Fruit fly (Drosophila melanogaster): ENCODE measurements around the gene Sema1a.

Gene Sema1a

DNA sequence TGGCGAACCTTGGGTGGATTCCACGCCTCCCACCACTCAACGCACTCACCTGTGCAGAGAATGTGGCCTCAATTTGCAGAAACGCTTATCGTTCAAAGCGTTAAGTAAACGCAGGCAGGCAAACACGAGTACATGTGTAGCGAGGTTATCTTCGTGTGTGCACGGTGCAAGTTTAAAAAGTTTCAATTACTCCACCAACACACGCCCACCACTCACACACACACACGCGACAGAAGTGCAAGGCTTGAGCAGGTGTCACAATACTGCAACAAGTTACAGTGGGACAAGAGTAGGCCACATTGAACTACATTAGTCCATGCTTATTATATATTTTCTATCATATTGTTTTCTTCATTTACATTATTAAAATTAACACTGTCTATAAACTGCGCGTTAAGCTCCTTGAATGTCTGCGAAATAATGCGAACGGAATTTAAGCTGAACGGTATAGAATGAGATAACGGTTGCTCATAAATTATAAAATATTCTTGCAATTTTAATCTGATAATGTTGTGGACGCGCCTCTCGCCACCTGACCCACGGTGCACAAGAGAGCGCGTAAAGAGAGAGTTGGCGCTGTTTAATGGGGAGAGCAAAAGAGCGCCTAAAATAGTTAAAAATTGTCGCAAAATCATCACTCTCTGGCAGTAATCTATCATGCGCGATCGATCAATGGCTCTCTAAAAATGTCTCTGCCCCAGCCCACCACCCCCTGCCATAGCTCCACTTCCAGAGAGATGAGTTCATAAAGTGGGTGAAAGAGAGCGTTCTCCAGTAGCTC, 7.2 kb upstream of the Sema1a start (continued):
- TF ChIP-seq wek (GFP tag; optimal IDR thresholded peaks at IDR 0.05) (peak; percentile 85), CG17186 (GFP tag; optimal IDR thresholded peaks at IDR 0.05) (peak; percentile 94), CG2120 (GFP tag; optimal IDR thresholded peaks at IDR 0.05) (peak; percentile 77), CG18619 (GFP tag; optimal IDR thresholded peaks at IDR 0.05) (peak; percentile 90), CG2678 (tag; optimal IDR thresholded peaks at IDR 0.05) (peak; percentile 97), TFAM (GFP tag; optimal IDR thresholded peaks at IDR 0.05) (peak; percentile 81), CG10267 (tag; optimal IDR thresholded peaks at IDR 0.05) (peak; percentile 86), Taf1 (GFP tag; IDR thresholded peaks at IDR 0.05) (peak; percentile 67; the same call in 1 of the 2 replicates), tin (GFP tag; optimal IDR thresholded peaks at IDR 0.05) (peak; percentile 90), CG17385 (GFP tag; optimal IDR thresholded peaks at IDR 0.05) (peak; percentile 92), CG4854 (GFP tag; optimal IDR thresholded peaks at IDR 0.05) (peak; percentile 80), inv (GFP tag; IDR thresholded peaks at IDR 0.05; ENCODE audit: partially characterized antibody) (no peak; the same call in 1 of the 2 replicates), corto (GFP tag; optimal IDR thresholded peaks at IDR 0.05) (peak; percentile 98), CG10147 (GFP tag; optimal IDR thresholded peaks at IDR 0.05) (peak; percentile 91), crc (GFP tag; optimal IDR thresholded peaks at IDR 0.05) (peak; percentile 57), Dp (GFP tag; optimal IDR thresholded peaks at IDR 0.05) (peak; percentile 5), Dek (tag; optimal IDR thresholded peaks at IDR 0.05) (peak; percentile 92), Optix (GFP tag; IDR thresholded peaks at IDR 0.05) (peak; percentile 97), CG8388 (GFP tag; optimal IDR thresholded peaks at IDR 0.05) (peak; percentile 96), BtbVII (GFP tag; optimal IDR thresholded peaks at IDR 0.05) (peak; percentile 88), ara (GFP tag; IDR thresholded peaks at IDR 0.05) (peak; percentile 91), fd3F (GFP tag; optimal IDR thresholded peaks at IDR 0.05) (peak; percentile 90), CG9437 (GFP tag; optimal IDR thresholded peaks at IDR 0.05) (peak; percentile 70), CG7839 (tag; optimal IDR thresholded peaks at IDR 0.05) (peak; percentile 97), CG2129 (GFP tag; IDR thresholded peaks at IDR 0.05; ENCODE audit: partially characterized antibody) (no peak), bowl (GFP tag; IDR thresholded peaks at IDR 0.05) (peak; percentile 92), Atf3 (GFP tag; optimal IDR thresholded peaks at IDR 0.05) (peak; percentile 84), CoRest (tag; optimal IDR thresholded peaks at IDR 0.05) (peak; percentile 97), row (GFP tag; IDR thresholded peaks at IDR 0.05) (peak; percentile 96), tgo (GFP tag; IDR thresholded peaks at IDR 0.05) (peak; percentile 94), hth (optimal IDR thresholded peaks at IDR 0.05) (no peak), chn (GFP tag; optimal IDR thresholded peaks at IDR 0.05) (peak; percentile 92), CG10462 (GFP tag; optimal IDR thresholded peaks at IDR 0.05) (peak; percentile 92), CG4424 (GFP tag; optimal IDR thresholded peaks at IDR 0.05) (peak; percentile 94), CG8089 (GFP tag; optimal IDR thresholded peaks at IDR 0.05) (peak; percentile 83), kay (GFP tag; optimal IDR thresholded peaks at IDR 0.05) (peak; percentile 82), CG6791 (GFP tag; IDR thresholded peaks at IDR 0.05; ENCODE audit: partially characterized antibody) (no peak; the same call in 2 of the 3 replicates), Ssrp (tag; optimal IDR thresholded peaks at IDR 0.05) (peak; percentile 98), Oli (tag; optimal IDR thresholded peaks at IDR 0.05) (peak; percentile 98), Lpt (GFP tag; optimal IDR thresholded peaks at IDR 0.05) (no peak), fru (optimal IDR thresholded peaks at IDR 0.05) (no peak), CG6854 (GFP tag; optimal IDR thresholded peaks at IDR 0.05) (peak; percentile 87), wdn (GFP tag; IDR thresholded peaks at IDR 0.05) (no peak; the same call in 1 of the 2 replicates), CG42726 (GFP tag; IDR thresholded peaks at IDR 0.05; ENCODE audit: partially characterized antibody) (no peak), Hr39 (optimal IDR thresholded peaks at IDR 0.05) (no peak), CG12769 (tag; optimal IDR thresholded peaks at IDR 0.05) (peak; percentile 91), lab (GFP tag; optimal IDR thresholded peaks at IDR 0.05) (peak; percentile 90), zen (tag; optimal IDR thresholded peaks at IDR 0.05) (peak; percentile 89), CG1529 (GFP tag; optimal IDR thresholded peaks at IDR 0.05) (peak; percentile 98)

All from whole organism, embryonic.